Fruit fly (Drosophila melanogaster) whole organism, embryonic: ENCODE results near the gene CG1463.

ENCODE experiments used
- CG12299 ChIP-seq: fragments of 200-800 bp; sonication (Bioruptor generic); optimal IDR thresholded peaks from 2 replicates; lab custom pipeline; 2018; ENCODE audit warnings: missing biosample characterization, mild to moderate bottlenecking, missing genetic modification characterization
- CG12769 ChIP-seq: fragments of 200-800 bp; sonication (Bioruptor generic); optimal IDR thresholded peaks from 2 replicates; lab custom pipeline; 2019; ENCODE audit warnings: missing biosample characterization, mild to moderate bottlenecking, missing genetic modification characterization, moderate library complexity
- CG18011 ChIP-seq: fragments of 200-800 bp; sonication (Bioruptor generic); optimal IDR thresholded peaks from 2 replicates; lab custom pipeline; 2017; ENCODE audit warnings: missing biosample characterization, missing genetic modification characterization, mild to moderate bottlenecking, moderate library complexity, missing genotype
- CG2120 ChIP-seq: fragments of 200-800 bp; sonication (Bioruptor generic); optimal IDR thresholded peaks from 3 replicates; lab custom pipeline; 2016; ENCODE audit warnings: missing biosample characterization, missing genetic modification characterization
- CG30431 ChIP-seq: fragments of 200-800 bp; sonication (Bioruptor generic); optimal IDR thresholded peaks from 2 replicates; lab custom pipeline; 2017; ENCODE audit warnings: missing biosample characterization, missing genetic modification characterization
- CG31388 ChIP-seq: fragments of 200-800 bp; sonication (Bioruptor generic); optimal IDR thresholded peaks from 2 replicates; lab custom pipeline; 2016; ENCODE audit warnings: missing biosample characterization, missing genetic modification characterization
- CG3838 ChIP-seq: fragments of 200-800 bp; sonication (Bioruptor generic); optimal IDR thresholded peaks from 3 replicates; lab custom pipeline; 2016; ENCODE audit warnings: missing biosample characterization, missing genetic modification characterization
- CG4282 ChIP-seq: fragments of 200-800 bp; sonication (Bioruptor generic); optimal IDR thresholded peaks from 2 replicates; lab custom pipeline; 2016; ENCODE audit warnings: missing biosample characterization, missing genetic modification characterization
- CG4617 ChIP-seq: fragments of 200-800 bp; sonication (Bioruptor generic); optimal IDR thresholded peaks from 3 replicates; lab custom pipeline; 2016; ENCODE audit warnings: missing biosample characterization, missing genetic modification characterization, borderline replicate concordance
- CG4707 ChIP-seq: fragments of 200-800 bp; sonication (Bioruptor generic); optimal IDR thresholded peaks from 2 replicates; lab custom pipeline; 2018; ENCODE audit warnings: missing biosample characterization, mild to moderate bottlenecking, missing genetic modification characterization, moderate library complexity
- CG6654 ChIP-seq: fragments of 200-800 bp; sonication (Bioruptor generic); optimal IDR thresholded peaks from 2 replicates; lab custom pipeline; 2017; ENCODE audit warnings: missing biosample characterization, mild to moderate bottlenecking, missing genetic modification characterization
- CG6683 ChIP-seq: fragments of 200-800 bp; sonication (Bioruptor generic); optimal IDR thresholded peaks from 2 replicates; lab custom pipeline; 2017; ENCODE audit warnings: missing biosample characterization, mild to moderate bottlenecking, missing genetic modification characterization, missing genetic modification reagents
- CG6689 ChIP-seq: fragments of 200-800 bp; sonication (Bioruptor generic); IDR thresholded peaks from 2 replicates; pipeline ENCODE4 v1.3.6; 2022; ENCODE audit warnings: missing biosample characterization, missing genetic modification characterization
- CG7987 ChIP-seq: fragments of 200-800 bp; sonication (Bioruptor generic); optimal IDR thresholded peaks from 2 replicates; lab custom pipeline; 2018; ENCODE audit warnings: missing biosample characterization, mild to moderate bottlenecking, missing genetic modification characterization, moderate library complexity
- CG8765 ChIP-seq: fragments of 200-800 bp; sonication (Bioruptor generic); IDR thresholded peaks from 2 replicates; pipeline ENCODE4 v1.3.6; 2022; ENCODE audit warnings: missing biosample characterization, missing genetic modification characterization
- Dip2 ChIP-seq: fragments of 200-800 bp; sonication (Bioruptor generic); IDR thresholded peaks from 2 replicates; pipeline ENCODE4 v1.3.6; 2022; ENCODE audit warnings: missing biosample characterization, missing genetic modification characterization
- HLHmδ ChIP-seq: fragments of 200-800 bp; sonication (Bioruptor generic); optimal IDR thresholded peaks from 2 replicates; lab custom pipeline; 2018; ENCODE audit warnings: missing biosample characterization, mild to moderate bottlenecking, missing genetic modification characterization, moderate library complexity
- Hmx ChIP-seq: fragments of 200-800 bp; sonication (Bioruptor generic); optimal IDR thresholded peaks from 2 replicates; lab custom pipeline; 2016; ENCODE audit warnings: missing biosample characterization, missing genetic modification characterization
- Hr3 ChIP-seq: fragments of 200-800 bp; sonication (Bioruptor generic); optimal IDR thresholded peaks from 3 replicates; lab custom pipeline; 2016; ENCODE audit warnings: missing biosample characterization, missing genetic modification characterization
- Myb ChIP-seq: fragments of 200-800 bp; sonication (Bioruptor generic); optimal IDR thresholded peaks from 2 replicates; lab custom pipeline; 2016; ENCODE audit warnings: missing biosample characterization, missing genetic modification characterization
- Ravus ChIP-seq: fragments of 200-800 bp; sonication (Bioruptor generic); IDR thresholded peaks from 2 replicates; pipeline ENCODE4 v1.3.6; 2022; ENCODE audit warnings: missing biosample characterization, missing genetic modification characterization
- Sin3A ChIP-seq: fragments of >200 bp; optimal IDR thresholded peaks from 2 replicates; lab custom pipeline; 2018
- Sox100B ChIP-seq: fragments of 200-800 bp; sonication (Bioruptor generic); optimal IDR thresholded peaks from 3 replicates; lab custom pipeline; 2018; ENCODE audit warnings: missing biosample characterization, mild to moderate bottlenecking, missing genetic modification characterization
- Sry-β ChIP-seq: fragments of 200-800 bp; sonication (Bioruptor generic); optimal IDR thresholded peaks from 2 replicates; lab custom pipeline; 2018; ENCODE audit warnings: missing biosample characterization, mild to moderate bottlenecking, missing genetic modification characterization, moderate library complexity
- Ssrp ChIP-seq: fragments of 200-800 bp; sonication (Bioruptor generic); optimal IDR thresholded peaks from 2 replicates; lab custom pipeline; 2018; ENCODE audit warnings: missing biosample characterization, mild to moderate bottlenecking, missing genetic modification characterization, moderate library complexity
- Trl ChIP-seq, 3 experiments: fragments of >200 bp in 2 of 3; fragments of 200-800 bp in 1 of 3; sonication (Bioruptor generic) in 1 of 3; optimal IDR thresholded peaks; 2 replicates in 1 of 3; 3 replicates in 2 of 3; lab custom pipeline; 2016 to 2017; ENCODE audit warnings: missing biosample characterization in 1 of 3, missing genetic modification characterization in 1 of 3
- YL-1 ChIP-seq: fragments of 200-800 bp; sonication (Bioruptor generic); optimal IDR thresholded peaks from 3 replicates; lab custom pipeline; 2017; ENCODE audit warnings: missing biosample characterization, mild to moderate bottlenecking, missing genetic modification characterization
- chinmo ChIP-seq: fragments of 200-800 bp; sonication (Bioruptor generic); IDR thresholded peaks from 4 replicates; pipeline ENCODE4 v1.3.6; 2022; ENCODE audit warnings: missing biosample characterization, missing genetic modification characterization; ENCODE audit not compliant: partially characterized antibody
- cwo ChIP-seq: fragments of 200-800 bp; sonication (Bioruptor generic); optimal IDR thresholded peaks from 3 replicates; lab custom pipeline; 2017; ENCODE audit warnings: missing biosample characterization, missing genetic modification characterization, mild to moderate bottlenecking, moderate library complexity, missing genetic modification reagents
- dimm ChIP-seq: fragments of 200-800 bp; sonication (Bioruptor generic); IDR thresholded peaks from 2 replicates; pipeline ENCODE4 v1.3.6; 2022; ENCODE audit warnings: missing biosample characterization, missing genetic modification characterization
- dpn ChIP-seq, 2 experiments: fragments of 200-800 bp; sonication (Bioruptor generic); optimal IDR thresholded peaks; 3 replicates each; lab custom pipeline; 2016; ENCODE audit warnings: missing biosample characterization in 2 of 2, missing genetic modification characterization in 2 of 2
- gcm ChIP-seq: fragments of 200-800 bp; sonication (Bioruptor generic); optimal IDR thresholded peaks from 2 replicates; lab custom pipeline; 2019; ENCODE audit warnings: missing biosample characterization, mild to moderate bottlenecking, missing genetic modification characterization, moderate library complexity
- ham ChIP-seq: fragments of 200-800 bp; sonication (Bioruptor generic); IDR thresholded peaks from 2 replicates; pipeline ENCODE4 v1.3.6; 2022; ENCODE audit warnings: missing biosample characterization, missing genetic modification characterization
- lmd ChIP-seq: fragments of 200-800 bp; sonication (Bioruptor generic); IDR thresholded peaks from 2 replicates; pipeline ENCODE4 v1.3.6; 2022; ENCODE audit warnings: missing biosample characterization, missing genetic modification characterization
- luna ChIP-seq: fragments of 200-800 bp; sonication (Bioruptor generic); optimal IDR thresholded peaks from 2 replicates; lab custom pipeline; 2016; ENCODE audit warnings: missing biosample characterization, missing genetic modification characterization
- pnt ChIP-seq: fragments of 200-800 bp; sonication (Bioruptor generic); optimal IDR thresholded peaks from 3 replicates; lab custom pipeline; 2016; ENCODE audit warnings: missing biosample characterization, missing genetic modification characterization
- pros ChIP-seq: fragments of 200-800 bp; sonication (Bioruptor generic); optimal IDR thresholded peaks from 3 replicates; lab custom pipeline; 2019; ENCODE audit warnings: missing biosample characterization, mild to moderate bottlenecking, missing genetic modification characterization, moderate library complexity
- repo ChIP-seq: fragments of 200-800 bp; sonication (Bioruptor generic); optimal IDR thresholded peaks from 2 replicates; lab custom pipeline; 2016; ENCODE audit warnings: missing biosample characterization, missing genetic modification characterization
- salm ChIP-seq: fragments of 200-800 bp; sonication (Bioruptor generic); optimal IDR thresholded peaks from 2 replicates; lab custom pipeline; 2018; ENCODE audit warnings: missing biosample characterization, mild to moderate bottlenecking, missing genetic modification characterization
- sima ChIP-seq: fragments of 200-800 bp; sonication (Bioruptor generic); optimal IDR thresholded peaks from 2 replicates; lab custom pipeline; 2016; ENCODE audit warnings: missing biosample characterization, missing genetic modification characterization
- slou ChIP-seq: fragments of 200-800 bp; sonication (Bioruptor generic); optimal IDR thresholded peaks from 3 replicates; lab custom pipeline; 2016; ENCODE audit warnings: missing biosample characterization, missing genetic modification characterization
- tgo ChIP-seq: fragments of 200-800 bp; sonication (Bioruptor generic); IDR thresholded peaks from 3 replicates; pipeline ENCODE4 v1.3.6; 2022; ENCODE audit warnings: missing biosample characterization, missing genetic modification characterization
- tna ChIP-seq: fragments of 200-800 bp; sonication (Bioruptor generic); IDR thresholded peaks from 2 replicates; pipeline ENCODE4 v1.3.6; 2022; ENCODE audit warnings: missing biosample characterization, missing genetic modification characterization; ENCODE audit not compliant: partially characterized antibody
- trh ChIP-seq: fragments of 200-800 bp; sonication (Bioruptor generic); optimal IDR thresholded peaks from 2 replicates; lab custom pipeline; 2016; ENCODE audit warnings: missing biosample characterization, missing genetic modification characterization
- tup ChIP-seq: fragments of 200-800 bp; sonication (Bioruptor generic); optimal IDR thresholded peaks from 2 replicates; lab custom pipeline; 2016; ENCODE audit warnings: missing biosample characterization, mild to moderate bottlenecking, missing genetic modification characterization, moderate library complexity
- unc-4 ChIP-seq: fragments of 200-800 bp; sonication (Bioruptor generic); IDR thresholded peaks from 2 replicates; pipeline ENCODE4 v1.3.6; 2022; ENCODE audit warnings: missing biosample characterization, missing genetic modification characterization; ENCODE audit not compliant: partially characterized antibody
- vvl ChIP-seq: fragments of 200-800 bp; sonication (Bioruptor generic); IDR thresholded peaks from 2 replicates; pipeline ENCODE4 v1.3.6; 2022; ENCODE audit warnings: missing biosample characterization, missing genetic modification characterization
- wor ChIP-seq: fragments of 200-800 bp; sonication (Bioruptor generic); IDR thresholded peaks from 2 replicates; pipeline ENCODE4 v1.3.6; 2022; ENCODE audit warnings: missing biosample characterization, missing genetic modification characterization
- zen ChIP-seq: fragments of 200-800 bp; sonication (Bioruptor generic); optimal IDR thresholded peaks from 3 replicates; lab custom pipeline; 2018; ENCODE audit warnings: missing biosample characterization, mild to moderate bottlenecking, missing genetic modification characterization, moderate library complexity
- zen2 ChIP-seq: fragments of 200-800 bp; sonication (Bioruptor generic); IDR thresholded peaks from 3 replicates; pipeline ENCODE4 v1.3.6; 2022; ENCODE audit warnings: missing biosample characterization, missing genetic modification characterization; ENCODE audit not compliant: partially characterized antibody

The CG1463 gene

dm6 chrX:12575827-12576408 is 35.5 kb downstream of the CG1463 start (continued):
- no peak for TF ChIP-seq tna (GFP tag; lab: Robert Waterston, UW)
- TF ChIP-seq Hmx (GFP tag; lab: Kevin White, UChicago): no peak
- no peak for TF ChIP-seq Dip2 (GFP tag; lab: Robert Waterston, UW)
- no peak for TF ChIP-seq luna (GFP tag; lab: Kevin White, UChicago)
- TF ChIP-seq CG6654 (GFP tag; lab: Kevin White, UChicago): peak; percentile 44
- TF ChIP-seq CG12299 (tag; lab: Kevin White, UChicago): peak; percentile 30
- no peak for TF ChIP-seq chinmo (GFP tag; lab: Robert Waterston, UW)
- no peak for TF ChIP-seq sima (GFP tag; lab: Kevin White, UChicago)
- TF ChIP-seq CG4707 (GFP tag; lab: Kevin White, UChicago): peak; percentile 77
- TF ChIP-seq pnt (GFP tag; lab: Kevin White, UChicago): no peak
- no peak for TF ChIP-seq slou (GFP tag; lab: Kevin White, UChicago)
- peak; percentile 35 for TF ChIP-seq CG4282
- peak; percentile 19; the same call in 1 of the 3 replicates for TF ChIP-seq tgo
- TF ChIP-seq Sin3A (lab: Kevin White, UChicago): no peak
- TF ChIP-seq Myb (GFP tag; lab: Kevin White, UChicago): no peak
- no peak for TF ChIP-seq zen2
- TF ChIP-seq CG4617 (GFP tag; lab: Kevin White, UChicago): peak; percentile 14
- no peak for TF ChIP-seq repo (GFP tag; lab: Kevin White, UChicago)
- no peak for TF ChIP-seq CG12769
- no peak for TF ChIP-seq trh (GFP tag; lab: Kevin White, UChicago)
- no peak for TF ChIP-seq unc-4 (GFP tag; lab: Robert Waterston, UW)
- peak; percentile 32; the same call in 1 of the 2 replicates for TF ChIP-seq CG8765 (GFP tag; lab: Robert Waterston, UW)
- peak; percentile 34 for TF ChIP-seq HLHmδ (GFP tag; lab: Kevin White, UChicago)
- no peak for TF ChIP-seq CG18011 (GFP tag; lab: Kevin White, UChicago)
- TF ChIP-seq CG6689: peak; percentile 74
- TF ChIP-seq salm (tag; lab: Kevin White, UChicago): peak; percentile 32
- peak; percentile 68 for TF ChIP-seq Hr3 (GFP tag; lab: Kevin White, UChicago)
- TF ChIP-seq wor (GFP tag; lab: Robert Waterston, UW): peak; percentile 33
- peak; percentile 15 for TF ChIP-seq CG3838
- peak; percentile 78 for TF ChIP-seq gcm (GFP tag; lab: Kevin White, UChicago)
- TF ChIP-seq CG30431 (GFP tag; lab: Kevin White, UChicago): peak; percentile 61
- peak; percentile 85 for TF ChIP-seq Ssrp (tag; lab: Kevin White, UChicago)
- no peak for TF ChIP-seq CG2120 (GFP tag; lab: Kevin White, UChicago)
- no peak for TF ChIP-seq CG6683
- peak; percentile 6 for TF ChIP-seq Sry-β
- no peak for TF ChIP-seq tup (GFP tag; lab: Kevin White, UChicago)
- TF ChIP-seq ham (GFP tag; lab: Robert Waterston, UW): no peak
- no peak for TF ChIP-seq Ravus (GFP tag; lab: Robert Waterston, UW)
- TF ChIP-seq zen: peak; percentile 59
- no peak for TF ChIP-seq cwo (GFP tag; lab: Kevin White, UChicago)
- no peak for TF ChIP-seq Trl (optimal IDR thresholded peaks at IDR 0.05; lab: Kevin White, UChicago)
- no peak for TF ChIP-seq Trl (GFP tag; optimal IDR thresholded peaks at IDR 0.05; lab: Kevin White, UChicago)
- TF ChIP-seq pros (GFP tag; lab: Kevin White, UChicago): no peak
- no peak for TF ChIP-seq YL-1 (GFP tag; lab: Kevin White, UChicago)
- peak; percentile 76 for TF ChIP-seq Sox100B (GFP tag; lab: Kevin White, UChicago)
- peak; percentile 52; the same call in 1 of the 2 replicates for TF ChIP-seq lmd
- TF ChIP-seq dimm (GFP tag; lab: Robert Waterston, UW): peak; percentile 25; the same call in 1 of the 2 replicates
- peak; percentile 66 for TF ChIP-seq vvl (GFP tag; lab: Robert Waterston, UW)
- TF ChIP-seq CG7987 (GFP tag; lab: Kevin White, UChicago): no peak
- TF ChIP-seq CG31388 (GFP tag; lab: Kevin White, UChicago): no peak
- peak; percentile 18 to 61 for TF ChIP-seq dpn (GFP tag; optimal IDR thresholded peaks at IDR 0.05; lab: Kevin White, UChicago)
